Fruit fly (Drosophila melanogaster): ENCODE results near the gene Vha14-2.

Vha14-2 gene

DNA sequence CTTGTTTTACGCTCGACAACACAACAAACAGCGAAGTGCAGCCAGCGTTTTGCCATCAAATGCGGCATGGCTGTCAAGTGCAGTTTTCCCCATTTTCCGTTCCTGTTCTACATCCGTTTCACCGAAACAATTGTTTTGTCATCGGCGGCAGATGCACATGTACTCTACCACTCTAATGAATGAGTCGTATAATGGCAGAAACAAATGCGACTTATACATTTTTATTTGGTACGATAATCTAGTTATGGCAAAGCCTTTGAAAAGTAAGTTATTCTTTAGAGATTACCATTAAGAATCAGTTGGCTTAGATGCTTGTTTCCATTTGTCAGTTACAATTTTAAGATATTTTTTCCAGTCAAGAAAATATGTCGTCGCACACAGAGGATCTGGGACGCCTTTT is at the start of gene Vha14-2:
Gene Vha14-2 (plus strand): TSS at position 301 of the 400 bp plus-strand sequence.
- no peak for TF ChIP-seq rgr (GFP tag; optimal IDR thresholded peaks at IDR 0.05)
- TF ChIP-seq br (GFP tag; optimal IDR thresholded peaks at IDR 0.05) = no peak
- TF ChIP-seq CG32264 (GFP tag; optimal IDR thresholded peaks at IDR 0.05) = no peak
- no peak for TF ChIP-seq dmrt93B (GFP tag; optimal IDR thresholded peaks at IDR 0.05)
- TF ChIP-seq brk (GFP tag; optimal IDR thresholded peaks at IDR 0.05) = no peak
- no peak for TF ChIP-seq Hr83 (GFP tag; optimal IDR thresholded peaks at IDR 0.05; ENCODE audit: poor library complexity, severe bottlenecking)

DNA sequence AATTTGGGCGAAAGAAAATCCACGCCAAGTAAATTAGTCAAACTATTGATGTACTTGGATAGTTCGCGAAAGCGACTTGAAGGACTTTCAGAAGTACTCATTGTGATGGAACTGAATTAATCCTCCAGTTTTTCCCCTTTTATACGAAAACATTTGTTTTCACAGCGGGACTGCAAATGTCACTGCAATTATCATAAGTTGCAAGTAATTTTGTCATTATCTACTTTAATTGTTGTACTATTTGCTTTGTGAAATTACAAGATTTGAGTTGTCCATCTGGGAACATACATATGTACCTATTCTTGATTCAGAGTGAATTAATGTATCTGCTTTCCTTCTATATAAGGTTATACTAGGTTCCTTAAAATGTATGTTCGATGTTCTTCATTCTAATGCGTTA is 44.2 kb upstream of the Vha14-2 start, which contains the start of gene Or83c:
Gene Or83c (minus strand): TSS at position 101 of the 400 bp plus-strand sequence.
- TF ChIP-seq tai (GFP tag; optimal IDR thresholded peaks at IDR 0.05) (no peak), OdsH (GFP tag; optimal IDR thresholded peaks at IDR 0.05) (no peak), foxo (GFP tag; optimal IDR thresholded peaks at IDR 0.05) (no peak), fru (GFP tag; optimal IDR thresholded peaks at IDR 0.05) (no peak), brk (GFP tag; optimal IDR thresholded peaks at IDR 0.05) (no peak), pan (optimal IDR thresholded peaks at IDR 0.05) (no peak), Myc (optimal IDR thresholded peaks at IDR 0.05) (no peak), N (GFP tag; optimal IDR thresholded peaks at IDR 0.05) (no peak), dl (GFP tag; optimal IDR thresholded peaks at IDR 0.05; ENCODE audit: insufficient read depth in 1 of 2, partially characterized antibody in 2 of 2) (no peak), h (GFP tag; optimal IDR thresholded peaks at IDR 0.05) (no peak)

DNA sequence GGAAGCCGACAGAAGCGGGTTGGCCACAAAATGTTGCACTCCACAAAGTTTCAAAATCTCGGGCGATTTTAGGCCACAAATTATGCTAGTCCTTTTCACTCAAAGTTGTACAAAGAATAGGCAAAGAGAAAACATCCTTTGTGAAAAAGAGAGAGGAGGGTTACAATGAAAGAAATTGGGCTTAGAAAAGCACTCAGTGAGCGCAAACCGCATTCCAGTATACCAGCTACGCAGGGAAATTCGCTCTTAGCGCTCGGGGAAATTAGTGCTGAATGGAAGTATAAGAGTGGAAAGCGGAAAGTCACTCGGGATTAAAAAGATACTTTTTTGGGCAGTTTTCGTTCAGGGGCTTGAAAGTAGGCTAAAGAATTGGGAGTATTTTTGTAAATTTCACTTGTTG is 40.3 kb upstream of the Vha14-2 start:
- TF ChIP-seq br (GFP tag; optimal IDR thresholded peaks at IDR 0.05) (no peak), woc (GFP tag; optimal IDR thresholded peaks at IDR 0.05) (no peak), Myc (optimal IDR thresholded peaks at IDR 0.05) (no peak), usp (GFP tag; optimal IDR thresholded peaks at IDR 0.05) (no peak), rgr (GFP tag; optimal IDR thresholded peaks at IDR 0.05) (no peak), sv (GFP tag; optimal IDR thresholded peaks at IDR 0.05) (no peak), brk (GFP tag; optimal IDR thresholded peaks at IDR 0.05) (no peak), Vsx2 (GFP tag; optimal IDR thresholded peaks at IDR 0.05; ENCODE audit: partially characterized antibody) (no peak), Mio (GFP tag; optimal IDR thresholded peaks at IDR 0.05) (no peak), pan (optimal IDR thresholded peaks at IDR 0.05) (no peak), fru (GFP tag; optimal IDR thresholded peaks at IDR 0.05) (no peak), HLH106 (tag; optimal IDR thresholded peaks at IDR 0.05) (no peak), jim (GFP tag; optimal IDR thresholded peaks at IDR 0.05) (no peak)

DNA sequence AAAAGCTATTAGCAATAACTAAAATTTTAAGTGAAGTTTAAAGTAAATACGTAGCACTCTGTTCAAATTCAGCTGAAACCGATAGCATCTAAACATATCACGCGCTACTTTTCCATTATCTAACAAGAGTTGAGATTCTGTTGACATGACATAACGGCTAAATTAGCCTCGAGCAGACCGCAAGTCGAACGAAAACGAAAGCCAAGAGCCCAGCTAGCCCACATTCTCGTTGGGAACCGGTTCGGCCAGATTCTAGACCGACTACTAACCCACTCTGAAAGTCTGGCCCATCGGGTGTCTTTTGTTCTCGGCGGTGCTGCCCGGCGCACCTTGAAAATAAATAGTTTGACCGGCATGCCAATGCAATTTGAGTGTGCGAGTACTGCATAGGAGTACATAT is 25.4 kb upstream of the Vha14-2 start:
- TF ChIP-seq HLH106 (tag; optimal IDR thresholded peaks at IDR 0.05) = no peak
- no peak for TF ChIP-seq rgr (GFP tag; optimal IDR thresholded peaks at IDR 0.05)
- no peak for TF ChIP-seq Hnf4 (GFP tag; optimal IDR thresholded peaks at IDR 0.05)
- no peak for TF ChIP-seq Hr78 (GFP tag; optimal IDR thresholded peaks at IDR 0.05)
- TF ChIP-seq GATAd (GFP tag; optimal IDR thresholded peaks at IDR 0.05) = no peak
- no peak for TF ChIP-seq br (GFP tag; optimal IDR thresholded peaks at IDR 0.05)
- no peak for TF ChIP-seq N (GFP tag; optimal IDR thresholded peaks at IDR 0.05)
- no peak for TF ChIP-seq ey (GFP tag; optimal IDR thresholded peaks at IDR 0.05)
- TF ChIP-seq dsf (GFP tag; optimal IDR thresholded peaks at IDR 0.05; ENCODE audit: borderline replicate concordance) = no peak
- no peak for TF ChIP-seq OdsH (GFP tag; optimal IDR thresholded peaks at IDR 0.05)

DNA sequence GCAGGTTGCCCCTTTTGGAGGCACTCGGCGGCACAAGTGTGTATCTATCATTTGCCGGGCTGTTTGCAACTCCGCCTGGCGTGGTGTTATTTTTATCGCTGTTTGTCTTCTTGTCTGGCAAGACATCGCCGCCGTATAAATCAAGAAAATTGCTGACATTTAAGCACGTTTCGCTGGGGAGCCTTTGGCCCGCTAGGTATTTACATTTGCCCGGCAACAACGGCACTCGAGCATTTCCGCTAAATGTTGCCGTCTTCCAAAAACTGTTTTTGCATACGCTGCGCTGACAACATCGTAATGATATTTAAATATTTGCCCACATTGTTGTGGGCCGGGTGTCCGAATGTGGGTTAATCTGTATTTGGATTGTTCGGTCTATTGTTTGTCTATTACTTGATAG is 24.1 kb upstream of the Vha14-2 start:
- TF ChIP-seq foxo (GFP tag; optimal IDR thresholded peaks at IDR 0.05) (no peak), br (GFP tag; optimal IDR thresholded peaks at IDR 0.05) (no peak), h (GFP tag; optimal IDR thresholded peaks at IDR 0.05) (no peak), Rel (GFP tag; optimal IDR thresholded peaks at IDR 0.05) (no peak), Rel (tag; optimal IDR thresholded peaks at IDR 0.05) (no peak), woc (GFP tag; optimal IDR thresholded peaks at IDR 0.05) (no peak), jim (GFP tag; optimal IDR thresholded peaks at IDR 0.05) (no peak), Dfd (GFP tag; optimal IDR thresholded peaks at IDR 0.05) (no peak), Mio (GFP tag; optimal IDR thresholded peaks at IDR 0.05) (no peak), ey (GFP tag; optimal IDR thresholded peaks at IDR 0.05) (no peak), N (GFP tag; optimal IDR thresholded peaks at IDR 0.05) (no peak), fru (GFP tag; optimal IDR thresholded peaks at IDR 0.05) (no peak), rgr (GFP tag; optimal IDR thresholded peaks at IDR 0.05) (no peak)

DNA sequence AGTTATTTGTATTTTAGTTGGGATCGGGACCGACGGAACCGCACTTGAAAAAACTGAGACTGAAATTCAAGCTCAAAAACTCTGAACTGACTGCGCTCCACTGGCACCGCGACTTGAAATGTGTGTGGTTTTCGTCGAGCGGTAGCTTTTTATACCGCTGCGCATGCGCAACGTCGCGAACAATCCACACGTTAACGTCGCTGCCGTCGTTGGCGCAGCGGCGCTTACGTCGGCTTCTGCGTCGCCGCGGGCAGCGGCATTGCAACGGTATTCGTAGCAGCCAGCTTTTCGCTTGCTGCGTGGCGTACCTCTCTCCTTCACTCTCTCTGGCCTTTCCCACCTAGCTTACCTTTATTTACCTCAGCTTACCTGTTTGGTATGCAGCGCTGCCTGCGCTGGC is 21.6 kb upstream of the Vha14-2 start, which contains the start of gene Gasp:
Gene Gasp (minus strand): TSS at position 124 of the 400 bp plus-strand sequence.
- TF ChIP-seq Dfd (GFP tag; optimal IDR thresholded peaks at IDR 0.05) (no peak), CrebA (GFP tag; optimal IDR thresholded peaks at IDR 0.05; ENCODE audit: borderline replicate concordance) (no peak), fru (GFP tag; optimal IDR thresholded peaks at IDR 0.05) (no peak), dl (GFP tag; optimal IDR thresholded peaks at IDR 0.05; ENCODE audit: insufficient read depth in 1 of 2, partially characterized antibody in 2 of 2) (peak in 1 of 2 experiments; percentile 28), Myc (optimal IDR thresholded peaks at IDR 0.05) (no peak), Sp1 (GFP tag; optimal IDR thresholded peaks at IDR 0.05) (no peak), h (GFP tag; optimal IDR thresholded peaks at IDR 0.05) (no peak), CG32264 (GFP tag; optimal IDR thresholded peaks at IDR 0.05) (no peak), jim (GFP tag; optimal IDR thresholded peaks at IDR 0.05) (no peak), Vsx2 (GFP tag; optimal IDR thresholded peaks at IDR 0.05; ENCODE audit: partially characterized antibody) (peak; percentile 17), Dif (GFP tag; optimal IDR thresholded peaks at IDR 0.05; ENCODE audit: partially characterized antibody) (peak; percentile 17), N (GFP tag; optimal IDR thresholded peaks at IDR 0.05) (no peak)
